Fruit fly (Drosophila melanogaster) whole organism, embryonic: ENCODE data around the gene yin.

Experiments
- Adf1 ChIP-seq: fragments of 200-800 bp; sonication (Bioruptor generic); IDR thresholded peaks from 2 replicates; pipeline ENCODE4 v1.3.6; 2022; ENCODE audit warnings: missing biosample characterization, missing genetic modification characterization
- Atf3 ChIP-seq: fragments of 200-800 bp; sonication (Bioruptor generic); optimal IDR thresholded peaks from 3 replicates; lab custom pipeline; 2016; ENCODE audit warnings: missing biosample characterization, missing genetic modification characterization
- Bdp1 ChIP-seq: fragments of 200-800 bp; sonication (Bioruptor generic); optimal IDR thresholded peaks from 3 replicates; lab custom pipeline; 2016; ENCODE audit warnings: missing biosample characterization, missing genetic modification characterization
- Blimp-1 ChIP-seq: fragments of 200-800 bp; sonication (Bioruptor generic); optimal IDR thresholded peaks from 3 replicates; lab custom pipeline; 2018; ENCODE audit warnings: missing biosample characterization, missing genetic modification characterization, mild to moderate bottlenecking, moderate library complexity, missing genetic modification reagents
- Bteb2 ChIP-seq: fragments of 200-800 bp; sonication (Bioruptor generic); optimal IDR thresholded peaks from 2 replicates; lab custom pipeline; 2016; ENCODE audit warnings: missing biosample characterization, missing genetic modification characterization
- CG10267 ChIP-seq: fragments of 200-800 bp; sonication (Bioruptor generic); optimal IDR thresholded peaks from 2 replicates; lab custom pipeline; 2018; ENCODE audit warnings: missing biosample characterization, mild to moderate bottlenecking, missing genetic modification characterization, moderate library complexity
- CG10366 ChIP-seq: fragments of 200-800 bp; sonication (Bioruptor generic); IDR thresholded peaks from 2 replicates; pipeline ENCODE4 v1.3.6; 2022; ENCODE audit warnings: missing biosample characterization, missing genetic modification characterization
- CG10543 ChIP-seq: fragments of 200-800 bp; sonication (Bioruptor generic); optimal IDR thresholded peaks from 3 replicates; lab custom pipeline; 2017; ENCODE audit warnings: missing biosample characterization, mild to moderate bottlenecking, missing genetic modification characterization, moderate library complexity
- CG11398 ChIP-seq: fragments of 200-800 bp; sonication (Bioruptor generic); optimal IDR thresholded peaks from 2 replicates; lab custom pipeline; 2016; ENCODE audit warnings: missing biosample characterization, missing genetic modification characterization
- CG11456 ChIP-seq: fragments of 200-800 bp; sonication (Bioruptor generic); IDR thresholded peaks from 3 replicates; pipeline ENCODE4 v1.3.6; 2022; ENCODE audit warnings: missing biosample characterization, missing genetic modification characterization
- CG11723 ChIP-seq: fragments of 200-800 bp; sonication (Bioruptor generic); optimal IDR thresholded peaks from 2 replicates; lab custom pipeline; 2017; ENCODE audit warnings: missing biosample characterization, mild to moderate bottlenecking, missing genetic modification characterization
- CG12299 ChIP-seq: fragments of 200-800 bp; sonication (Bioruptor generic); optimal IDR thresholded peaks from 2 replicates; lab custom pipeline; 2018; ENCODE audit warnings: missing biosample characterization, mild to moderate bottlenecking, missing genetic modification characterization
- CG14667 ChIP-seq: fragments of 200-800 bp; sonication (Bioruptor generic); IDR thresholded peaks from 2 replicates; pipeline ENCODE4 v1.3.6; 2022; ENCODE audit warnings: missing biosample characterization, missing genetic modification characterization
- CG14710 ChIP-seq: fragments of 200-800 bp; sonication (Bioruptor generic); optimal IDR thresholded peaks from 3 replicates; lab custom pipeline; 2019; ENCODE audit warnings: missing biosample characterization, mild to moderate bottlenecking, missing genetic modification characterization, moderate library complexity
- CG1529 ChIP-seq: fragments of 200-800 bp; sonication (Bioruptor generic); optimal IDR thresholded peaks from 3 replicates; lab custom pipeline; 2018; ENCODE audit warnings: missing biosample characterization, missing genetic modification characterization
- CG17186 ChIP-seq: fragments of 200-800 bp; sonication (Bioruptor generic); optimal IDR thresholded peaks from 3 replicates; lab custom pipeline; 2017; ENCODE audit warnings: missing biosample characterization, missing genetic modification reagents, missing genetic modification characterization
- CG17912 ChIP-seq: fragments of 200-800 bp; sonication (Bioruptor generic); optimal IDR thresholded peaks from 2 replicates; lab custom pipeline; 2018; ENCODE audit warnings: missing biosample characterization, mild to moderate bottlenecking, missing genetic modification characterization
- CG33557 ChIP-seq: fragments of 200-800 bp; sonication (Bioruptor generic); optimal IDR thresholded peaks from 2 replicates; lab custom pipeline; 2019; ENCODE audit warnings: missing biosample characterization, mild to moderate bottlenecking, missing genetic modification characterization, moderate library complexity
- CG3838 ChIP-seq: fragments of 200-800 bp; sonication (Bioruptor generic); optimal IDR thresholded peaks from 3 replicates; lab custom pipeline; 2016; ENCODE audit warnings: missing biosample characterization, missing genetic modification characterization
- CG6689 ChIP-seq: fragments of 200-800 bp; sonication (Bioruptor generic); IDR thresholded peaks from 2 replicates; pipeline ENCODE4 v1.3.6; 2022; ENCODE audit warnings: missing biosample characterization, missing genetic modification characterization
- CG7271 ChIP-seq: fragments of 200-800 bp; sonication (Bioruptor generic); optimal IDR thresholded peaks from 2 replicates; lab custom pipeline; 2018; ENCODE audit warnings: missing biosample characterization, mild to moderate bottlenecking, missing genetic modification characterization, moderate library complexity
- Camta ChIP-seq: fragments of 200-800 bp; sonication (Bioruptor generic); optimal IDR thresholded peaks from 2 replicates; lab custom pipeline; 2016; ENCODE audit warnings: missing biosample characterization, missing genetic modification characterization
- D ChIP-seq, 2 experiments: fragments of 200-800 bp in 1 of 2; fragments of >200 bp in 1 of 2; sonication (Bioruptor generic) in 1 of 2; optimal IDR thresholded peaks; 2 replicates in 1 of 2; 3 replicates in 1 of 2; lab custom pipeline; 2017; ENCODE audit warnings: mild to moderate bottlenecking in 1 of 2, missing biosample characterization in 1 of 2, missing genetic modification characterization in 1 of 2, missing genetic modification reagents in 1 of 2
- Dref ChIP-seq: fragments of 200-800 bp; sonication (Bioruptor generic); IDR thresholded peaks from 2 replicates; pipeline ENCODE4 v1.3.6; 2022; ENCODE audit warnings: missing biosample characterization, missing genetic modification characterization
- ERR ChIP-seq: fragments of 200-800 bp; sonication (Bioruptor generic); optimal IDR thresholded peaks from 2 replicates; lab custom pipeline; 2016; ENCODE audit warnings: missing biosample characterization, missing genetic modification characterization
- Hr3 ChIP-seq: fragments of 200-800 bp; sonication (Bioruptor generic); optimal IDR thresholded peaks from 3 replicates; lab custom pipeline; 2016; ENCODE audit warnings: missing biosample characterization, missing genetic modification characterization
- MESR4 ChIP-seq: fragments of 200-800 bp; sonication (Bioruptor generic); optimal IDR thresholded peaks from 2 replicates; lab custom pipeline; 2018; ENCODE audit warnings: missing biosample characterization, mild to moderate bottlenecking, missing genetic modification characterization, moderate library complexity
- Max ChIP-seq: fragments of 200-800 bp; sonication (Bioruptor generic); optimal IDR thresholded peaks from 2 replicates; lab custom pipeline; 2016; ENCODE audit warnings: missing biosample characterization, mild to moderate bottlenecking, missing genetic modification characterization
- Optix ChIP-seq: fragments of 200-800 bp; sonication (Bioruptor generic); IDR thresholded peaks from 3 replicates; pipeline ENCODE4 v1.3.6; 2022; ENCODE audit warnings: missing biosample characterization, missing genetic modification characterization
- PHDP ChIP-seq: fragments of 200-800 bp; sonication (Bioruptor generic); optimal IDR thresholded peaks from 3 replicates; lab custom pipeline; 2018; ENCODE audit warnings: missing biosample characterization, mild to moderate bottlenecking, missing genetic modification characterization, moderate library complexity
- Rx ChIP-seq: fragments of 200-800 bp; sonication (Bioruptor generic); IDR thresholded peaks from 2 replicates; pipeline ENCODE4 v1.3.6; 2022; ENCODE audit warnings: missing biosample characterization, missing genetic modification characterization
- Stat92E ChIP-seq, 3 experiments: fragments of >200 bp in 2 of 3; fragments of 200-800 bp in 1 of 3; sonication (Bioruptor generic) in 1 of 3; optimal IDR thresholded peaks; 2 replicates each; lab custom pipeline; 2017 to 2019; ENCODE audit warnings: missing biosample characterization in 3 of 3, missing genetic modification characterization in 3 of 3, mild to moderate bottlenecking in 1 of 3, moderate library complexity in 1 of 3
- Tbp ChIP-seq: fragments of >200 bp; optimal IDR thresholded peaks from 2 replicates; lab custom pipeline; 2018; ENCODE audit warnings: missing biosample characterization, missing genetic modification characterization
- ap ChIP-seq: fragments of 200-800 bp; sonication (Bioruptor generic); IDR thresholded peaks from 2 replicates; pipeline ENCODE4 v1.3.6; 2022; ENCODE audit warnings: missing biosample characterization, missing genetic modification characterization
- az2 ChIP-seq: fragments of 200-800 bp; sonication (Bioruptor generic); optimal IDR thresholded peaks from 3 replicates; lab custom pipeline; 2016; ENCODE audit warnings: missing biosample characterization, missing genetic modification characterization
- chinmo ChIP-seq: fragments of 200-800 bp; sonication (Bioruptor generic); IDR thresholded peaks from 4 replicates; pipeline ENCODE4 v1.3.6; 2022; ENCODE audit warnings: missing biosample characterization, missing genetic modification characterization; ENCODE audit not compliant: partially characterized antibody
- dm ChIP-seq: fragments of 200-800 bp; sonication (Bioruptor generic); optimal IDR thresholded peaks from 3 replicates; lab custom pipeline; 2016; ENCODE audit warnings: missing biosample characterization, missing genetic modification characterization
- fd64A ChIP-seq: fragments of 200-800 bp; sonication (Bioruptor generic); optimal IDR thresholded peaks from 3 replicates; lab custom pipeline; 2018; ENCODE audit warnings: missing biosample characterization, mild to moderate bottlenecking, missing genetic modification characterization
- fu2 ChIP-seq: fragments of 200-800 bp; sonication (Bioruptor generic); optimal IDR thresholded peaks from 2 replicates; lab custom pipeline; 2016; ENCODE audit warnings: missing biosample characterization, missing genetic modification characterization
- gce ChIP-seq: fragments of 200-800 bp; sonication (Bioruptor generic); IDR thresholded peaks from 3 replicates; pipeline ENCODE4 v1.3.6; 2022; ENCODE audit warnings: missing biosample characterization, missing genetic modification characterization
- jumu ChIP-seq: fragments of 200-800 bp; sonication (Bioruptor generic); optimal IDR thresholded peaks from 3 replicates; lab custom pipeline; 2016; ENCODE audit warnings: missing biosample characterization, missing genetic modification characterization
- ken ChIP-seq: fragments of 200-800 bp; sonication (Bioruptor generic); IDR thresholded peaks from 3 replicates; pipeline ENCODE4 v1.3.6; 2022; ENCODE audit warnings: missing biosample characterization, missing genetic modification characterization
- pnt ChIP-seq: fragments of 200-800 bp; sonication (Bioruptor generic); optimal IDR thresholded peaks from 3 replicates; lab custom pipeline; 2016; ENCODE audit warnings: missing biosample characterization, missing genetic modification characterization
- pros ChIP-seq: fragments of 200-800 bp; sonication (Bioruptor generic); optimal IDR thresholded peaks from 3 replicates; lab custom pipeline; 2019; ENCODE audit warnings: missing biosample characterization, mild to moderate bottlenecking, missing genetic modification characterization, moderate library complexity
- pum ChIP-seq: fragments of 200-800 bp; sonication (Bioruptor generic); optimal IDR thresholded peaks from 2 replicates; lab custom pipeline; 2016; ENCODE audit warnings: missing biosample characterization, missing genetic modification characterization
- rib ChIP-seq: fragments of 200-800 bp; sonication (Bioruptor generic); IDR thresholded peaks from 2 replicates; pipeline ENCODE4 v1.3.6; 2022; ENCODE audit warnings: missing biosample characterization, missing genetic modification characterization
- slp2 ChIP-seq: fragments of 200-800 bp; sonication (Bioruptor generic); optimal IDR thresholded peaks from 2 replicates; lab custom pipeline; 2016; ENCODE audit warnings: missing biosample characterization, missing genetic modification characterization
- tna ChIP-seq: fragments of 200-800 bp; sonication (Bioruptor generic); IDR thresholded peaks from 2 replicates; pipeline ENCODE4 v1.3.6; 2022; ENCODE audit warnings: missing biosample characterization, missing genetic modification characterization; ENCODE audit not compliant: partially characterized antibody
- twi ChIP-seq: fragments of 200-800 bp; optimal IDR thresholded peaks from 2 replicates; lab custom pipeline; 2019; ENCODE audit warnings: missing biosample characterization, mild to moderate bottlenecking, missing genetic modification characterization, moderate library complexity
- usp ChIP-seq: fragments of >200 bp; optimal IDR thresholded peaks from 2 replicates; lab custom pipeline; 2017; ENCODE audit warnings: missing biosample characterization, missing genetic modification characterization

Gene yin

DNA sequence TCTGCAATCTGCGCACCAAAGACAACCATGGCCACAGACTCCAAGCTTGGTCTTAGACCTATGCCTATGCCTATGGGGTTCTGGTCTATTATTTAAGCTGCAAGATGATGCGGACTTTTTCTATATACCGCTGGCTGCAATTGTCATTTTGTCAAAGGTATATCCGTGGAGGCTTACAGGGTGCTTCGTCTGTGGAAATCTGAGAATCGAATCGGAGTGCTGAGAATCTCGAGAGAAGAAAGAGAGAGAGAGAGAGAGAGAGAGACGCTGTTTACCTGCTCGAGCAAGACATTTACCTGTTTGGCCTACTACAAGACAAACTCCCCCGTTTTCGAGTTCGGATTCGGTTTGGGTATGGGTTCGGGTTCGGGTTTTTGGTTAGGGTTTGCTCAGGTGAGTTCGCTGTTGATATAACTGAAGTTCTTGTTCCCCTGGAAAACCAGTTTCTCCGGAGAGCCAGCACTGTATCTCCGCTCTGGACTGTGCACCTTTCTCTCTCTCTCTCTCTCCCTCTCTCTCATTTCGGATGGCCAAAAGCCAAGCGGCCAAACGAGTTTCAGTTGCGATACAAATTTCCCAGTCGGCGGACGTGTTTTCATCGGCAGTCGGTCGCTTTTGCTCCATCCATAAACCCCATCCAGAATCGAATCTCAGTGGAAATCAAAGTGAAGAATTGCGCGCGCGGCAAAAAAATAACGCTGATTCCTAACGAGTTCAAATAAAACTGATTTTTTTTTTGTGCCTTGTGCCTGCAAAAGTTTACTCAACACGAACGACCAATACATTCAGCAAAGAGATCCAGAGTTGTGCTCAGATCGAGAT is 26.2 kb downstream of the yin start (continued):
- TF ChIP-seq jumu (no peak), chinmo (GFP tag; lab: Robert Waterston, UW) (peak; percentile 83; the same call in 1 of the 4 replicates), CG1529 (GFP tag; lab: Kevin White, UChicago) (no peak), ken (GFP tag; lab: Robert Waterston, UW) (0 out of 3 replicates have a peak, but pooled peaks have one; percentile 24), CG11723 (GFP tag; lab: Kevin White, UChicago) (no peak), Optix (GFP tag; lab: Robert Waterston, UW) (no peak), CG11398 (peak; percentile 20), gce (no peak), Hr3 (GFP tag; lab: Kevin White, UChicago) (no peak), fd64A (GFP tag; lab: Kevin White, UChicago) (peak; percentile 38), slp2 (GFP tag; lab: Kevin White, UChicago) (no peak), fu2 (no peak), pnt (GFP tag; lab: Kevin White, UChicago) (no peak), CG33557 (GFP tag; lab: Kevin White, UChicago) (peak; percentile 38), Blimp-1 (GFP tag; lab: Kevin White, UChicago) (peak; percentile 27), CG17912 (GFP tag; lab: Kevin White, UChicago) (no peak), Rx (no peak), usp (GFP tag; lab: Kevin White, UChicago) (no peak), CG3838 (GFP tag; lab: Kevin White, UChicago) (no peak), Tbp (GFP tag; lab: Kevin White, UChicago) (no peak), dm (GFP tag; lab: Kevin White, UChicago) (no peak), CG17186 (GFP tag; lab: Kevin White, UChicago) (no peak), Stat92E (GFP tag; optimal IDR thresholded peaks at IDR 0.05; lab: Kevin White, UChicago) (no peak), rib (GFP tag; lab: Robert Waterston, UW) (no peak), PHDP (tag; lab: Kevin White, UChicago) (no peak), tna (GFP tag; lab: Robert Waterston, UW) (no peak), Bdp1 (GFP tag; lab: Kevin White, UChicago) (no peak), Max (GFP tag; lab: Kevin White, UChicago) (no peak), ERR (GFP tag; lab: Kevin White, UChicago) (no peak), CG7271 (tag; lab: Kevin White, UChicago) (no peak), CG10267 (peak; percentile 2), Dref (GFP tag; lab: Robert Waterston, UW) (no peak), D (optimal IDR thresholded peaks at IDR 0.05; lab: Kevin White, UChicago) (no peak), D (GFP tag; optimal IDR thresholded peaks at IDR 0.05; lab: Kevin White, UChicago) (no peak), CG11456 (GFP tag; lab: Robert Waterston, UW) (no peak), CG10543 (GFP tag; lab: Kevin White, UChicago) (peak; percentile 76), Adf1 (no peak), CG14710 (peak; percentile 24), ap (GFP tag; lab: Robert Waterston, UW) (no peak), MESR4 (GFP tag; lab: Kevin White, UChicago) (no peak), Camta (no peak), CG12299 (tag; lab: Kevin White, UChicago) (no peak), Bteb2 (no peak), pum (GFP tag; lab: Kevin White, UChicago) (no peak), twi (tag; lab: Kevin White, UChicago) (no peak), CG14667 (GFP tag; lab: Robert Waterston, UW) (no peak), Atf3 (GFP tag; lab: Kevin White, UChicago) (no peak), pros (GFP tag; lab: Kevin White, UChicago) (peak; percentile 96), CG6689 (GFP tag; lab: Robert Waterston, UW) (no peak), az2 (no peak), CG10366 (no peak)
